Fruit fly (Drosophila melanogaster) whole organism: ENCODE measurements around the gene alien.

Experiments used
- pan ChIP-seq: fragments of >200 bp; optimal IDR thresholded peaks from 2 replicates; lab custom pipeline; 2017
- psq ChIP-seq: fragments of >200 bp; optimal IDR thresholded peaks from 2 replicates; lab custom pipeline; 2017

DNA sequence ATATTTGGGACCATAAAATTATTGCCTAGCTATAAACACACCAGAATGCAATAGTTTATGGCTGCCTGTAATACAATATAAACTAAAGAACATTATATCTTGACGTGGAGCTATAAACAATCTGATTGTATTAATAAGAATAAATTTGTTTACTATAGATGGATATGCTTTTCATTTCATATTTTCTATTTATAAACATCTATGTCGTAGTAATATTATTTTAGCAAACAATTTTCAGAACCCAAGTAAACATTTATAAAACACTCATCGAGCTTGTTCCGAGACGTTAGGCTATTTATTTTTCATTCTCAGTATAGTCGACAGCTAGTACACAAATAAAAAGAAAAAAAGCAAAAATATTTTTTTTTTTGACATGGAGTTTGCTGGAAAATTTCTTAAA is 16.8 kb downstream of the alien start, which contains the start of gene CG18662:
- no peak for TF ChIP-seq psq (lab: Kevin White, UChicago)
- no peak for TF ChIP-seq pan
